Fruit fly (Drosophila melanogaster) whole organism, embryonic: ENCODE results near the gene CG31683.

Experiments used
- Bteb2 ChIP-seq: fragments of 200-800 bp; sonication (Bioruptor generic); optimal IDR thresholded peaks from 2 replicates; lab custom pipeline; 2016; ENCODE audit warnings: missing biosample characterization, missing genetic modification characterization
- CG10209 ChIP-seq: fragments of 200-800 bp; sonication (Bioruptor generic); optimal IDR thresholded peaks from 3 replicates; lab custom pipeline; 2017; ENCODE audit warnings: missing biosample characterization, mild to moderate bottlenecking, missing genetic modification characterization, missing genetic modification reagents
- CG10654 ChIP-seq: fragments of 200-800 bp; sonication (Bioruptor generic); optimal IDR thresholded peaks from 2 replicates; lab custom pipeline; 2016; ENCODE audit warnings: missing biosample characterization, missing genetic modification characterization
- CG11723 ChIP-seq: fragments of 200-800 bp; sonication (Bioruptor generic); optimal IDR thresholded peaks from 2 replicates; lab custom pipeline; 2017; ENCODE audit warnings: missing biosample characterization, mild to moderate bottlenecking, missing genetic modification characterization
- CG1233 ChIP-seq: fragments of 200-800 bp; sonication (Bioruptor generic); optimal IDR thresholded peaks from 4 replicates; lab custom pipeline; 2018; ENCODE audit warnings: missing biosample characterization, mild to moderate bottlenecking, missing genetic modification characterization
- CG12391 ChIP-seq: fragments of 200-800 bp; sonication (Bioruptor generic); optimal IDR thresholded peaks from 3 replicates; lab custom pipeline; 2018; ENCODE audit warnings: missing biosample characterization, mild to moderate bottlenecking, missing genetic modification characterization, moderate library complexity
- CG13775 ChIP-seq: fragments of 200-800 bp; sonication (Bioruptor generic); optimal IDR thresholded peaks from 3 replicates; lab custom pipeline; 2017; ENCODE audit warnings: missing biosample characterization, mild to moderate bottlenecking, missing genetic modification characterization
- CG1602 ChIP-seq: fragments of 200-800 bp; sonication (Bioruptor generic); optimal IDR thresholded peaks from 3 replicates; lab custom pipeline; 2016; ENCODE audit warnings: missing biosample characterization, missing genetic modification characterization
- CG18011 ChIP-seq: fragments of 200-800 bp; sonication (Bioruptor generic); optimal IDR thresholded peaks from 2 replicates; lab custom pipeline; 2017; ENCODE audit warnings: missing biosample characterization, missing genetic modification characterization, mild to moderate bottlenecking, moderate library complexity, missing genotype
- CG18599 ChIP-seq: fragments of 200-800 bp; sonication (Bioruptor generic); optimal IDR thresholded peaks from 3 replicates; lab custom pipeline; 2017; ENCODE audit warnings: missing biosample characterization, missing genetic modification characterization, mild to moderate bottlenecking, moderate library complexity, missing genetic modification reagents
- CG30020 ChIP-seq: fragments of 200-800 bp; optimal IDR thresholded peaks from 2 replicates; lab custom pipeline; 2019; ENCODE audit warnings: missing biosample characterization, mild to moderate bottlenecking, missing genetic modification characterization, moderate library complexity
- CG31388 ChIP-seq: fragments of 200-800 bp; sonication (Bioruptor generic); optimal IDR thresholded peaks from 2 replicates; lab custom pipeline; 2016; ENCODE audit warnings: missing biosample characterization, missing genetic modification characterization
- CG3407 ChIP-seq: fragments of 200-800 bp; sonication (Bioruptor generic); optimal IDR thresholded peaks from 2 replicates; lab custom pipeline; 2018; ENCODE audit warnings: missing biosample characterization, mild to moderate bottlenecking, missing genetic modification characterization
- CG4282 ChIP-seq: fragments of 200-800 bp; sonication (Bioruptor generic); optimal IDR thresholded peaks from 2 replicates; lab custom pipeline; 2016; ENCODE audit warnings: missing biosample characterization, missing genetic modification characterization
- CG4328 ChIP-seq: fragments of 200-800 bp; sonication (Bioruptor generic); optimal IDR thresholded peaks from 3 replicates; lab custom pipeline; 2017; ENCODE audit warnings: missing biosample characterization, missing genetic modification reagents, missing genetic modification characterization
- CG4404 ChIP-seq: fragments of 200-800 bp; sonication (Bioruptor generic); IDR thresholded peaks from 2 replicates; pipeline ENCODE4 v1.3.6; 2022; ENCODE audit warnings: missing biosample characterization, missing genetic modification characterization
- CG4424 ChIP-seq: fragments of 200-800 bp; sonication (Bioruptor generic); optimal IDR thresholded peaks from 3 replicates; lab custom pipeline; 2016; ENCODE audit warnings: missing biosample characterization, missing genetic modification characterization
- CG5180 ChIP-seq: fragments of 200-800 bp; sonication (Bioruptor generic); optimal IDR thresholded peaks from 3 replicates; lab custom pipeline; 2017; ENCODE audit warnings: missing biosample characterization, missing genetic modification characterization, mild to moderate bottlenecking, moderate library complexity, missing genetic modification reagents
- CG5953 ChIP-seq: fragments of 200-800 bp; sonication (Bioruptor generic); IDR thresholded peaks from 2 replicates; pipeline ENCODE4 v1.3.6; 2022; ENCODE audit warnings: missing biosample characterization, missing genetic modification characterization
- CG9797 ChIP-seq: fragments of 200-800 bp; sonication (Bioruptor generic); optimal IDR thresholded peaks from 3 replicates; lab custom pipeline; 2018; ENCODE audit warnings: missing biosample characterization, mild to moderate bottlenecking, missing genetic modification characterization
- CHES-1-like ChIP-seq: fragments of 200-800 bp; sonication (Bioruptor generic); optimal IDR thresholded peaks from 2 replicates; lab custom pipeline; 2016; ENCODE audit warnings: missing biosample characterization, missing genetic modification characterization
- Dip2 ChIP-seq: fragments of 200-800 bp; sonication (Bioruptor generic); IDR thresholded peaks from 2 replicates; pipeline ENCODE4 v1.3.6; 2022; ENCODE audit warnings: missing biosample characterization, missing genetic modification characterization
- Dp ChIP-seq: fragments of 200-800 bp; sonication (Bioruptor generic); optimal IDR thresholded peaks from 2 replicates; lab custom pipeline; 2018; ENCODE audit warnings: missing biosample characterization, mild to moderate bottlenecking, missing genetic modification characterization, moderate library complexity
- H15 ChIP-seq: fragments of 200-800 bp; sonication (Bioruptor generic); IDR thresholded peaks from 3 replicates; pipeline ENCODE4 v1.3.6; 2022; ENCODE audit warnings: missing biosample characterization, missing genetic modification characterization
- Hmx ChIP-seq: fragments of 200-800 bp; sonication (Bioruptor generic); optimal IDR thresholded peaks from 2 replicates; lab custom pipeline; 2016; ENCODE audit warnings: missing biosample characterization, missing genetic modification characterization
- Hr39 ChIP-seq: fragments of >200 bp; optimal IDR thresholded peaks from 2 replicates; lab custom pipeline; 2017
- Lim3 ChIP-seq: fragments of 200-800 bp; sonication (Bioruptor generic); IDR thresholded peaks from 2 replicates; pipeline ENCODE4 v1.3.6; 2022; ENCODE audit warnings: missing biosample characterization, missing genetic modification characterization
- Med ChIP-seq: fragments of 200-800 bp; sonication (Bioruptor generic); peaks from one replicate; lab custom pipeline; 2016; ENCODE audit warnings: missing biosample characterization, missing genetic modification characterization, mild to moderate bottlenecking, inconsistent platforms, moderate library complexity
- Neu2 ChIP-seq: fragments of 200-800 bp; sonication (Bioruptor generic); optimal IDR thresholded peaks from 3 replicates; lab custom pipeline; 2016; ENCODE audit warnings: missing biosample characterization, missing genetic modification characterization, borderline replicate concordance
- Sin3A ChIP-seq: fragments of >200 bp; optimal IDR thresholded peaks from 2 replicates; lab custom pipeline; 2018
- Sry-δ ChIP-seq: fragments of 200-800 bp; sonication (Bioruptor generic); optimal IDR thresholded peaks from 2 replicates; lab custom pipeline; 2016; ENCODE audit warnings: missing biosample characterization, missing genetic modification characterization
- ato ChIP-seq: fragments of 200-800 bp; sonication (Bioruptor generic); IDR thresholded peaks from 2 replicates; pipeline ENCODE4 v1.3.6; 2022; ENCODE audit warnings: missing biosample characterization, missing genetic modification characterization; ENCODE audit not compliant: partially characterized antibody
- bigmax ChIP-seq: fragments of 200-800 bp; sonication (Bioruptor generic); optimal IDR thresholded peaks from 2 replicates; lab custom pipeline; 2018; ENCODE audit warnings: missing biosample characterization, mild to moderate bottlenecking, missing genetic modification characterization
- chn ChIP-seq: fragments of 200-800 bp; sonication (Bioruptor generic); optimal IDR thresholded peaks from 2 replicates; lab custom pipeline; 2016; ENCODE audit warnings: missing biosample characterization, missing genetic modification characterization
- ci ChIP-seq: fragments of 200-800 bp; sonication (Bioruptor generic); IDR thresholded peaks from 3 replicates; pipeline ENCODE4 v1.3.6; 2022; ENCODE audit warnings: missing biosample characterization, missing genetic modification characterization
- danr ChIP-seq: fragments of 200-800 bp; sonication (Bioruptor generic); IDR thresholded peaks from 2 replicates; pipeline ENCODE4 v1.3.6; 2022; ENCODE audit warnings: missing biosample characterization, missing genetic modification characterization
- dimm ChIP-seq: fragments of 200-800 bp; sonication (Bioruptor generic); IDR thresholded peaks from 2 replicates; pipeline ENCODE4 v1.3.6; 2022; ENCODE audit warnings: missing biosample characterization, missing genetic modification characterization
- dm ChIP-seq: fragments of 200-800 bp; sonication (Bioruptor generic); optimal IDR thresholded peaks from 3 replicates; lab custom pipeline; 2016; ENCODE audit warnings: missing biosample characterization, missing genetic modification characterization
- exex ChIP-seq: fragments of 200-800 bp; sonication (Bioruptor generic); optimal IDR thresholded peaks from 4 replicates; lab custom pipeline; 2018; ENCODE audit warnings: missing biosample characterization, mild to moderate bottlenecking, missing genetic modification characterization, moderate library complexity
- fd96Cb ChIP-seq: fragments of 200-800 bp; sonication (Bioruptor generic); optimal IDR thresholded peaks from 2 replicates; lab custom pipeline; 2018; ENCODE audit warnings: missing biosample characterization, mild to moderate bottlenecking, missing genetic modification characterization, moderate library complexity
- fu2 ChIP-seq: fragments of 200-800 bp; sonication (Bioruptor generic); optimal IDR thresholded peaks from 2 replicates; lab custom pipeline; 2016; ENCODE audit warnings: missing biosample characterization, missing genetic modification characterization
- ham ChIP-seq: fragments of 200-800 bp; sonication (Bioruptor generic); IDR thresholded peaks from 2 replicates; pipeline ENCODE4 v1.3.6; 2022; ENCODE audit warnings: missing biosample characterization, missing genetic modification characterization
- hth ChIP-seq: fragments of >200 bp; optimal IDR thresholded peaks from 2 replicates; lab custom pipeline; 2017; ENCODE audit warnings: inconsistent platforms
- lilli ChIP-seq: fragments of 200-800 bp; sonication (Bioruptor generic); optimal IDR thresholded peaks from 3 replicates; lab custom pipeline; 2016; ENCODE audit warnings: missing biosample characterization, missing genetic modification characterization
- luna ChIP-seq: fragments of 200-800 bp; sonication (Bioruptor generic); optimal IDR thresholded peaks from 2 replicates; lab custom pipeline; 2016; ENCODE audit warnings: missing biosample characterization, missing genetic modification characterization
- pfk ChIP-seq: fragments of 200-800 bp; sonication (Bioruptor generic); optimal IDR thresholded peaks from 2 replicates; lab custom pipeline; 2018; ENCODE audit warnings: missing biosample characterization, mild to moderate bottlenecking, missing genetic modification characterization, moderate library complexity
- pita ChIP-seq: fragments of 200-800 bp; sonication (Bioruptor generic); optimal IDR thresholded peaks from 2 replicates; lab custom pipeline; 2017; ENCODE audit warnings: missing biosample characterization, mild to moderate bottlenecking, missing genetic modification characterization
- ro ChIP-seq: fragments of 200-800 bp; sonication (Bioruptor generic); IDR thresholded peaks from 2 replicates; pipeline ENCODE4 v1.3.6; 2022; ENCODE audit warnings: missing biosample characterization, missing genetic modification characterization
- row ChIP-seq: fragments of 200-800 bp; sonication (Bioruptor generic); IDR thresholded peaks from 3 replicates; pipeline ENCODE4 v1.3.6; 2022; ENCODE audit warnings: missing biosample characterization, missing genetic modification characterization
- sisA ChIP-seq: fragments of 200-800 bp; sonication (Bioruptor generic); IDR thresholded peaks from 2 replicates; pipeline ENCODE4 v1.3.6; 2022; ENCODE audit warnings: missing biosample characterization, missing genetic modification characterization
- wek ChIP-seq: fragments of 200-800 bp; sonication (Bioruptor generic); optimal IDR thresholded peaks from 3 replicates; lab custom pipeline; 2018; ENCODE audit warnings: missing biosample characterization, mild to moderate bottlenecking, missing genetic modification characterization, moderate library complexity

The CG31683 gene

dm6 chr2L:20416754-20417563 is 32.8 kb downstream of the CG31683 start, which contains the start of the genes CG10949 and Arpc2 (continued):
- TF ChIP-seq fd96Cb (tag; lab: Kevin White, UChicago) = no peak
- no peak for TF ChIP-seq Bteb2 (GFP tag; lab: Kevin White, UChicago)
- TF ChIP-seq Sry-δ = peak; percentile 84
- TF ChIP-seq CG30020 (tag; lab: Kevin White, UChicago) = peak; percentile 55
- TF ChIP-seq CG3407 = no peak
- no peak for TF ChIP-seq chn (GFP tag; lab: Kevin White, UChicago)
- TF ChIP-seq ci = no peak
- peak; percentile 47 for TF ChIP-seq CG10654 (GFP tag; lab: Kevin White, UChicago)
- TF ChIP-seq danr (GFP tag; lab: Robert Waterston, UW) = no peak
- TF ChIP-seq Dip2 (GFP tag; lab: Robert Waterston, UW) = no peak
- TF ChIP-seq wek = no peak
- no peak for TF ChIP-seq CHES-1-like
- TF ChIP-seq Sin3A (lab: Kevin White, UChicago) = peak; percentile 33
- TF ChIP-seq luna = no peak
- no peak for TF ChIP-seq bigmax (GFP tag; lab: Kevin White, UChicago)
- TF ChIP-seq CG4424 = peak; percentile 33
- TF ChIP-seq CG4282 (GFP tag; lab: Kevin White, UChicago) = no peak
- no peak for TF ChIP-seq CG5180 (GFP tag; lab: Kevin White, UChicago)
- peak; percentile 54 for TF ChIP-seq CG4328 (GFP tag; lab: Kevin White, UChicago)
- TF ChIP-seq ham (GFP tag; lab: Robert Waterston, UW) = no peak
- TF ChIP-seq Hmx = no peak
- peak; percentile 53 for TF ChIP-seq CG18599 (GFP tag; lab: Kevin White, UChicago)
- TF ChIP-seq CG13775 (GFP tag; lab: Kevin White, UChicago) = peak; percentile 65
- no peak for TF ChIP-seq Hr39 (lab: Kevin White, UChicago)
- TF ChIP-seq dimm (GFP tag; lab: Robert Waterston, UW) = no peak
- no peak for TF ChIP-seq pfk
- TF ChIP-seq CG9797 (GFP tag; lab: Kevin White, UChicago) = peak; percentile 30
- TF ChIP-seq hth (lab: Kevin White, UChicago) = no peak
- TF ChIP-seq CG5953 = no peak
- TF ChIP-seq dm (GFP tag; lab: Kevin White, UChicago) = peak; percentile 83
- TF ChIP-seq Neu2 (GFP tag; lab: Kevin White, UChicago) = no peak
- peak; percentile 79 for TF ChIP-seq Med (GFP tag; lab: Kevin White, UChicago)
- TF ChIP-seq pita (GFP tag; lab: Kevin White, UChicago) = no peak
- peak; percentile 64 for TF ChIP-seq lilli
- TF ChIP-seq CG1233 (GFP tag; lab: Kevin White, UChicago) = no peak
- peak; percentile 23; the same call in 1 of the 2 replicates for TF ChIP-seq CG4404 (GFP tag; lab: Robert Waterston, UW)
- no peak for TF ChIP-seq H15
- TF ChIP-seq CG10209 (GFP tag; lab: Kevin White, UChicago) = peak; percentile 33
- peak; percentile 77 for TF ChIP-seq CG12391
- TF ChIP-seq CG31388 (GFP tag; lab: Kevin White, UChicago) = no peak
- TF ChIP-seq CG11723 (GFP tag; lab: Kevin White, UChicago) = no peak
- TF ChIP-seq fu2 (GFP tag; lab: Kevin White, UChicago) = no peak
- no peak for TF ChIP-seq exex (tag; lab: Kevin White, UChicago)
- TF ChIP-seq row (GFP tag; lab: Robert Waterston, UW) = peak; percentile 86
- peak; percentile 69 for TF ChIP-seq Dp (GFP tag; lab: Kevin White, UChicago)
- TF ChIP-seq ro = no peak
- TF ChIP-seq CG1602 (GFP tag; lab: Kevin White, UChicago) = peak; percentile 20
- peak; percentile 47 for TF ChIP-seq ato (GFP tag; lab: Robert Waterston, UW)
- TF ChIP-seq Lim3 = no peak
- TF ChIP-seq CG18011 (GFP tag; lab: Kevin White, UChicago) = no peak
- TF ChIP-seq sisA (GFP tag; lab: Robert Waterston, UW) = peak; percentile 11; the same call in 1 of the 2 replicates
